Worm (Caenorhabditis elegans) whole organism, L3 larva: ENCODE measurements around the gene alh-8.
A peak's percentile ranks its signal among the peaks of the same experiment; 100 is the strongest.

Source experiments
- R02D3.7 ChIP-seq: fragments of 150-350 bp; optimal IDR thresholded peaks from 2 replicates; lab custom pipeline; 2014; ENCODE audit warnings: missing biosample characterization, missing genetic modification characterization
- aly-2 ChIP-seq: fragments of 150-350 bp; optimal IDR thresholded peaks from 2 replicates; lab custom pipeline; 2014; ENCODE audit warnings: missing biosample characterization, missing genetic modification characterization
- ama-1 ChIP-seq: fragments of 150-350 bp; optimal IDR thresholded peaks from 2 replicates; lab custom pipeline; 2018
- ceh-16 ChIP-seq: sonication (generic microtip); optimal IDR thresholded peaks from 2 replicates; lab custom pipeline; 2017; ENCODE audit warnings: missing biosample characterization, missing genetic modification characterization
- ceh-28 ChIP-seq: fragments of 150-350 bp; optimal IDR thresholded peaks from 2 replicates; lab custom pipeline; 2014; ENCODE audit warnings: missing biosample characterization, missing genetic modification reagents, missing genetic modification characterization
- ceh-82 ChIP-seq: fragments of 150-350 bp; optimal IDR thresholded peaks from 2 replicates; lab custom pipeline; 2014; ENCODE audit warnings: missing biosample characterization, missing genetic modification characterization
- ceh-9 ChIP-seq: sonication (generic microtip); optimal IDR thresholded peaks from 2 replicates; lab custom pipeline; 2018; ENCODE audit warnings: missing biosample characterization, missing genetic modification characterization
- daf-12 ChIP-seq: fragments of 150-350 bp; optimal IDR thresholded peaks from 2 replicates; lab custom pipeline; 2014; ENCODE audit warnings: missing biosample characterization, missing genetic modification reagents, missing genetic modification characterization
- egl-27 ChIP-seq: sonication (generic microtip); optimal IDR thresholded peaks from 4 replicates; lab custom pipeline; 2017; ENCODE audit warnings: missing biosample characterization, missing genetic modification reagents, missing genetic modification characterization
- egl-5 ChIP-seq: fragments of 150-350 bp; optimal IDR thresholded peaks from 2 replicates; lab custom pipeline; 2017; ENCODE audit warnings: missing biosample characterization, missing genetic modification reagents, missing genetic modification characterization, inconsistent platforms
- elt-1 ChIP-seq: fragments of 150-350 bp; optimal IDR thresholded peaks from 2 replicates; lab custom pipeline; 2014; ENCODE audit warnings: missing biosample characterization, missing genetic modification characterization
- elt-2 ChIP-seq: sonication (generic microtip); optimal IDR thresholded peaks from 2 replicates; lab custom pipeline; 2016; ENCODE audit warnings: missing genetic modification reagents, mild to moderate bottlenecking, missing genetic modification characterization, missing compliant biosample characterization
- elt-3 ChIP-seq, 3 experiments: fragments of 150-350 bp in 1 of 3; sonication (generic microtip) in 2 of 3; optimal IDR thresholded peaks; 2 replicates in 2 of 3; 4 replicates in 1 of 3; lab custom pipeline; 2014 to 2017; ENCODE audit warnings: missing biosample characterization in 3 of 3, missing genetic modification characterization in 3 of 3
- eor-1 ChIP-seq, 2 experiments: fragments of 150-350 bp; optimal IDR thresholded peaks; 2 replicates each; lab custom pipeline; 2014 to 2018; ENCODE audit warnings: missing biosample characterization in 2 of 2, missing genetic modification characterization in 2 of 2
- fkh-10 ChIP-seq: sonication (generic microtip); optimal IDR thresholded peaks from 2 replicates; lab custom pipeline; 2017; ENCODE audit warnings: missing biosample characterization, missing genetic modification reagents, missing genetic modification characterization
- fkh-2 ChIP-seq: fragments of 150-350 bp; optimal IDR thresholded peaks from 2 replicates; lab custom pipeline; 2014; ENCODE audit warnings: missing biosample characterization, missing genetic modification reagents, missing genetic modification characterization
- fos-1 ChIP-seq: fragments of 150-350 bp; optimal IDR thresholded peaks from 2 replicates; lab custom pipeline; 2014; ENCODE audit warnings: missing biosample characterization, missing genetic modification characterization
- jun-1 ChIP-seq: fragments of 150-350 bp; optimal IDR thresholded peaks from 2 replicates; lab custom pipeline; 2014; ENCODE audit warnings: missing biosample characterization, missing genetic modification reagents, missing genetic modification characterization
- lin-15B ChIP-seq: fragments of 150-350 bp; optimal IDR thresholded peaks from 2 replicates; lab custom pipeline; 2014; ENCODE audit warnings: missing biosample characterization, missing genetic modification characterization
- lin-39 ChIP-seq: fragments of 150-350 bp; optimal IDR thresholded peaks from 2 replicates; lab custom pipeline; 2018; ENCODE audit warnings: missing biosample characterization, missing genetic modification reagents, missing genetic modification characterization
- lsy-12 ChIP-seq: sonication (generic microtip); optimal IDR thresholded peaks from 2 replicates; lab custom pipeline; 2016; ENCODE audit warnings: mild to moderate bottlenecking, missing genetic modification characterization, missing compliant biosample characterization
- nfya-1 ChIP-seq: sonication (generic microtip); optimal IDR thresholded peaks from 2 replicates; lab custom pipeline; 2017; ENCODE audit warnings: missing genetic modification characterization, mild to moderate bottlenecking, missing compliant biosample characterization, antibody characterized with exemption, moderate library complexity; ENCODE audit not compliant: insufficient read depth
- nhr-11 ChIP-seq: fragments of 150-350 bp; optimal IDR thresholded peaks from 2 replicates; lab custom pipeline; 2014; ENCODE audit warnings: missing biosample characterization, missing genetic modification characterization
- nhr-12 ChIP-seq: fragments of 150-350 bp; optimal IDR thresholded peaks from 2 replicates; lab custom pipeline; 2014; ENCODE audit warnings: missing biosample characterization, missing genetic modification characterization
- nhr-25 ChIP-seq: sonication (generic microtip); optimal IDR thresholded peaks from 2 replicates; lab custom pipeline; 2017; ENCODE audit warnings: missing biosample characterization, missing genetic modification characterization
- nhr-28 ChIP-seq: fragments of 150-350 bp; optimal IDR thresholded peaks from 2 replicates; lab custom pipeline; 2014; ENCODE audit warnings: missing biosample characterization, missing genetic modification characterization
- nhr-43 ChIP-seq: sonication (generic microtip); optimal IDR thresholded peaks from 2 replicates; lab custom pipeline; 2016; ENCODE audit warnings: mild to moderate bottlenecking, missing genetic modification characterization, missing compliant biosample characterization; ENCODE audit not compliant: poor library complexity, severe bottlenecking
- nhr-76 ChIP-seq: fragments of 150-350 bp; sonication (generic microtip); optimal IDR thresholded peaks from 5 replicates; lab custom pipeline; 2014; ENCODE audit warnings: missing biosample characterization, missing genetic modification characterization
- pha-4 ChIP-seq: fragments of 150-350 bp; optimal IDR thresholded peaks from 2 replicates; lab custom pipeline; 2014; ENCODE audit warnings: missing biosample characterization, missing genetic modification reagents, missing genetic modification characterization
- pqm-1 ChIP-seq: fragments of 150-350 bp; optimal IDR thresholded peaks from 2 replicates; lab custom pipeline; 2017; ENCODE audit warnings: missing biosample characterization, missing genetic modification characterization, inconsistent platforms
- sea-2 ChIP-seq: fragments of 150-350 bp; sonication (generic microtip); optimal IDR thresholded peaks from 4 replicates; lab custom pipeline; 2014; ENCODE audit warnings: missing biosample characterization, missing genetic modification reagents, missing genetic modification characterization
- skn-1 ChIP-seq: fragments of 150-350 bp; optimal IDR thresholded peaks from 2 replicates; lab custom pipeline; 2014; ENCODE audit warnings: missing biosample characterization, missing genetic modification characterization
- snpc-4 ChIP-seq: fragments of 150-350 bp; optimal IDR thresholded peaks from 2 replicates; lab custom pipeline; 2014; ENCODE audit warnings: missing biosample characterization, missing genetic modification characterization
- tbx-2 ChIP-seq: sonication (generic microtip); optimal IDR thresholded peaks from 2 replicates; lab custom pipeline; 2016; ENCODE audit warnings: mild to moderate bottlenecking, missing genetic modification characterization, missing compliant biosample characterization
- unc-62 ChIP-seq: fragments of 150-350 bp; sonication (generic microtip); optimal IDR thresholded peaks from 4 replicates; lab custom pipeline; 2014; ENCODE audit warnings: missing biosample characterization, missing genetic modification reagents, missing genetic modification characterization
- zag-1 ChIP-seq: fragments of 150-350 bp; optimal IDR thresholded peaks from 2 replicates; lab custom pipeline; 2014; ENCODE audit warnings: missing biosample characterization, missing genetic modification characterization
- ztf-11 ChIP-seq: fragments of 150-350 bp; optimal IDR thresholded peaks from 2 replicates; lab custom pipeline; 2014; ENCODE audit warnings: missing biosample characterization, missing genetic modification characterization
- ztf-4 ChIP-seq: fragments of 150-350 bp; optimal IDR thresholded peaks from 2 replicates; lab custom pipeline; 2014; ENCODE audit warnings: missing biosample characterization, missing genetic modification characterization

Gene alh-8

DNA sequence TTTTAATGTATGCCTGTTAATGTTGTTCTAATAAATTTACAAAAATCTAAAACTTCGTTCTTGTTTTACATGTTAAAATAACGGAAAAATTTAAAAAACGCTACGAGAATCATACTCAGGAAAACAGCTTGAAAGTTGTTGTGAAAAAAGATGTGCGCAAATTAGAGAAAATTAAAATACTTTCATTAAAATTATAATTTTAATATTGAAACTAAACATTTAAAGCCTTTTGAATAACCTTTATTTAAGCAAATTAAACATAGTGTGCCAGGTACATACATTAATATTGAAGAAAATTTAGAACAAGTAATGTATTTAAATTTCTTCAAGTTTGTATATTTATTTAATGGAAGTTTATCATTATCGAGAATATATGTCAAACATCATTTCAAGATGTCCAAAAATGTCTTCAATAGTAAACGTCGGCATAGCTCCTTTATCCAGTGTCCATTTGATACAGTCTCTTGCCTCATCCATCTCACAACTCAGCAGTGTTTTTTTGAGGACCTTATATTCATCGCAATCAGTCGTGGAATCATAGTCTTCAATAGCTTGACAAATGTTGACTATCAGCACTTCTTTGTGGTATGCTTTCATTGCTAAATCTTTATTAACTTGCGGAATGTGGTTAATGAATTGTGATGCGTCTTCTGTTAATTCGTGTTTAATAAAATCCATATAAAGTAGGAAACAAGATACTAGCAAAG lies 33.1 kb downstream of the alh-8 start:
- TF ChIP-seq fos-1 (peak; percentile 78), nhr-76 (tag; lab: Kevin White, UChicago) (no peak), tbx-2 (tag; lab: Kevin White, UChicago) (peak; percentile 70), nfya-1 (tag; lab: Kevin White, UChicago) (peak; percentile 48), ztf-4 (tag; lab: Kevin White, UChicago) (peak; percentile 60), zag-1 (no peak), ceh-28 (tag; lab: Kevin White, UChicago) (no peak), eor-1 (tag; optimal IDR thresholded peaks at IDR 0.05; lab: Kevin White, UChicago) (peak in 1 of 2 experiments; percentile 7), nhr-25 (peak; percentile 43), elt-1 (tag; lab: Kevin White, UChicago) (peak; percentile 13), snpc-4 (tag; lab: Kevin White, UChicago) (no peak), daf-12 (tag; lab: Kevin White, UChicago) (no peak), elt-2 (tag; lab: Kevin White, UChicago) (peak; percentile 37), fkh-10 (GFP tag; lab: Kevin White, UChicago) (no peak), elt-3 (tag; optimal IDR thresholded peaks at IDR 0.05; lab: Kevin White, UChicago) (peak in 1 of 3 experiments; percentile 81), ama-1 (lab: Kevin White, UChicago) (peak; percentile 93), ceh-16 (tag; lab: Kevin White, UChicago) (no peak), pha-4 (tag; lab: Kevin White, UChicago) (peak; percentile 81)
- TF ChIP-seq, all 47 proteins: peak for 11

DNA sequence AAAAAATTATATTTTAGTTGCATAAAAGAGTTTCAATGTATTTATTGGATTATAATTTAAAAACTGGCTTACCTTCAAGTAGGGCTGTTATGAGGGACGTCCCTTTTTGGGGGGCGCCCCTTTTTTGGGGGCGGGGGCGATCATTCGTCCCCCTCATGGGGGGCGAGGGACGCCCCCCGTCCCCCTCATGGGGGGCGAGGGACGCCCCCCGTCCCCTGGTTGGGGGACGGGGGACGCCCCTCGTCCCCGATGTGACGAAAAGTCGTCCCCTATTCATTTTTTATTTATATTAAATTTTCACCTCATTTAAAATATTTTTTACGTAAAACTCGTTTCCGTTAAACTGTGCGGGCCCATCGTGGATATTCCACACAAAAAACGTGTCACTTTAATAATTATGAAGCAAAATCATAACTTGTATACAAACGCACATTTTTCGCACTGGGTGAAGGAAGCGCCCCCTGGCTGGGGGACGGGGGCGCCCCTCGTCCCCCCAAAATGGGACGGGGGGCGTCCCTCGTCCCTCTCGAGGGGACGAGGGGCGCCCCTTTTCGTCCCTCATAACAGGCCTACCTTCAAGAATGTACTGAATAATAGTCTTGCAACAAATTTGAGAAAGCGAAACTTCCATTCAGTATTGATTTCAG lies 36.8 kb downstream of the alh-8 start:
- no peak for TF ChIP-seq ceh-82 (tag; lab: Kevin White, UChicago)
- TF ChIP-seq egl-27 (tag; lab: Kevin White, UChicago): no peak
- no peak for TF ChIP-seq ztf-11 (tag; lab: Kevin White, UChicago)
- no peak for TF ChIP-seq fkh-2 (tag; lab: Kevin White, UChicago)
- TF ChIP-seq jun-1: no peak
- no peak for TF ChIP-seq eor-1 (tag; optimal IDR thresholded peaks at IDR 0.05; lab: Kevin White, UChicago)
- TF ChIP-seq skn-1 (tag; lab: Kevin White, UChicago): no peak
- no peak for TF ChIP-seq nhr-76 (tag; lab: Kevin White, UChicago)
- TF ChIP-seq nhr-12: no peak
- no peak for TF ChIP-seq tbx-2 (tag; lab: Kevin White, UChicago)
- TF ChIP-seq pqm-1 (tag; lab: Kevin White, UChicago): no peak
- no peak for TF ChIP-seq nhr-11 (tag; lab: Kevin White, UChicago)

DNA sequence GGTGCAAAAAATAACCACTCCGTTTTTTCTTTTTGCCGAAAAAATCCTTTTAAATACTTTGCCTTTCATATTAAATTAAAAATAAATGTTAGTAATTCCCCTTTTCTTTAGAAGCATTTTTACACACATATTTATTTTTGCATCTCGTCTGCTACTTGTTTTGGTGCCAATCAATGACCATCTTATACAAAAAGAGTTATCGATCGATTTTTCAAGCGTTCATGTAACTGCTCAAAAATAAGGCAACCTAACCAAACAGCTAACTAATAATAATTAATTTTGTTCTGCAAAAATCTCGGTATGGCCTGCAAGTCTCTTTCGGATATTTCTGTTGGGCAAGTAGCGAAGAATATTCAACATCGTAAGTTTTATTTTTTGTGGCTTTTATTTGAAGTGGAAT lies 37.6 kb downstream of the alh-8 start, which contains the start of gene F44E5.2:
Gene F44E5.2, plus strand, starts transcription at position 301 of the 400 bp plus-strand sequence.
- TF ChIP-seq nhr-28 (tag; lab: Kevin White, UChicago): no peak
- TF ChIP-seq unc-62: no peak
- no peak for TF ChIP-seq ceh-82 (tag; lab: Kevin White, UChicago)
- TF ChIP-seq lin-39: no peak
- no peak for TF ChIP-seq ceh-9 (tag; lab: Kevin White, UChicago)
- no peak for TF ChIP-seq fkh-2 (tag; lab: Kevin White, UChicago)
- no peak for TF ChIP-seq ceh-28 (tag; lab: Kevin White, UChicago)
- TF ChIP-seq R02D3.7 (tag; lab: Kevin White, UChicago): no peak
- no peak for TF ChIP-seq lin-15B
- TF ChIP-seq fos-1: no peak
- TF ChIP-seq snpc-4 (tag; lab: Kevin White, UChicago): no peak
- TF ChIP-seq ztf-11 (tag; lab: Kevin White, UChicago): no peak
- no peak for TF ChIP-seq lsy-12 (tag; lab: Kevin White, UChicago)
- no peak for TF ChIP-seq daf-12 (tag; lab: Kevin White, UChicago)
- TF ChIP-seq aly-2: no peak
- no peak for TF ChIP-seq nhr-43 (tag; lab: Kevin White, UChicago)
- TF ChIP-seq zag-1: no peak
- no peak for TF ChIP-seq egl-5 (tag; lab: Kevin White, UChicago)
- TF ChIP-seq sea-2: no peak
- TF ChIP-seq, all 47 proteins: peak for 0
